Fruit fly (Drosophila melanogaster) whole organism: ENCODE measurements around the gene CG13285.

Experiments
- CG8478 ChIP-seq: fragments of >200 bp; optimal IDR thresholded peaks from 2 replicates; lab custom pipeline; 2018; ENCODE audit warnings: inconsistent platforms
- EcR ChIP-seq, 2 experiments: fragments of >200 bp; optimal IDR thresholded peaks; 2 replicates each; lab custom pipeline; 2017; ENCODE audit warnings: missing biosample characterization in 2 of 2, missing genetic modification characterization in 2 of 2, missing genetic modification reagents in 2 of 2
- pan ChIP-seq: fragments of >200 bp; optimal IDR thresholded peaks from 2 replicates; lab custom pipeline; 2017
- psq ChIP-seq: fragments of >200 bp; optimal IDR thresholded peaks from 2 replicates; lab custom pipeline; 2017
- usp ChIP-seq: fragments of >200 bp; optimal IDR thresholded peaks from 2 replicates; lab custom pipeline; 2017; ENCODE audit warnings: missing biosample characterization, missing genetic modification characterization, mixed read lengths

DNA sequence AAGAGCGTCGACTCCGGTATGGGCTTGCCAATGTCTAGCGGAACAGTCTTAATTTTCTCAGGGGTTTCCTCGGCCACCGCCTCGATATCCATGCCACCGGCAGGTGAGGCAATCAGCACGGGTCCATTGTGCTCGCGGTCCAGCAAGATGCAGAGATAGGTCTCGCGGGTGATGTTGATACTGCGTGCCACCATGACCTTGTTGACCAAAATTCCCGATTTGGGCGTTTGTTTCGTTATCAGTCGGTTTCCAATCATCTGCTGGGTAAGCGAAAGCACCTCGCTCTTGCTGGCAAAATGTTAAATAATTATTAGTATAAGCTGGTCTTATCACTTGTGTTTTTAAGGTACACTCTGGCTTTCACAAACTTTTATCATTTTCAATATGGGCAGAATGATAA, 27.0 kb upstream of the CG13285 start:
- TF ChIP-seq usp (GFP tag; lab: Kevin White, UChicago) (no peak), pan (no peak), CG8478 (no peak), EcR (GFP tag; optimal IDR thresholded peaks at IDR 0.05; lab: Kevin White, UChicago) (no peak), psq (no peak)
